ENCODE assay signal across 3 worm cellular contexts in the genomic region with DNA sequence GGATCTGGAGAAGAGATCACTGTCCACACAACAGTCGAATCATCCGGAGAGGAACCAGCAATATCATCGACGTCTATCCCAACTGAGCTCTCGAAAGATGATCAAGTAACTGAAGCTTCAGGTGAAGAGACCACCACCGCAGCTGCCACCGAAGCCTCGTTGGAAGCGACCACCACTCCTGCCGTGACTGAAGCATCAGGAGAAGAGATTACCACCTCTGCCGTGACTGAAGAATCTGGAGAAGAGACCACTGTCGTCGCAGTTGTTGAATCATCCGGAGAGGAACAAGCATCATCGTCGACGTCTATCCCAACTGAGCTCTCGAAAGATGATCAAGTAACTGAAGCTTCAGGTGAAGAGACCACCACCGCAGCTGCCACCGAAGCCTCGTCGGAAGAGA.
TF ChIP-seq lines count a peak whose summit lies in the region.

No protein-coding gene starts in this region.

TF ChIP-seq in whole organism, L4 larva, 104 proteins besides CTCF, POLR2A, EP300 and RAD21:
- TF ChIP-seq lim-7 (GFP tag; IDR thresholded peaks at IDR 0.05; lab: Robert Waterston, UW) = peak; percentile 38
- peak; percentile 39; the same call in 1 of the 2 replicates for TF ChIP-seq T26A8.4 (GFP tag; IDR thresholded peaks at IDR 0.05; lab: Robert Waterston, UW)
- peak; percentile 80 for TF ChIP-seq set-16 (GFP tag; IDR thresholded peaks at IDR 0.05; lab: Robert Waterston, UW)
- peak; percentile 38; the same call in 1 of the 2 replicates for TF ChIP-seq mxl-2 (GFP tag; conservative IDR thresholded peaks at IDR 0.05; lab: Robert Waterston, UW)
- 0 out of 2 replicates have a peak, but pooled peaks have one; percentile 19 for TF ChIP-seq dmd-9 (GFP tag; IDR thresholded peaks at IDR 0.05; lab: Robert Waterston, UW)
- TF ChIP-seq hmg-1.1 (GFP tag; IDR thresholded peaks at IDR 0.05; lab: Robert Waterston, UW) = peak; percentile 33; the same call in 1 of the 2 replicates
- TF ChIP-seq egl-43 (GFP tag; IDR thresholded peaks at IDR 0.05; lab: Robert Waterston, UW) = peak; percentile 52; the same call in 1 of the 2 replicates

TF ChIP-seq in whole organism, midembryonic, 9 proteins besides CTCF, POLR2A, EP300 and RAD21:
- TF ChIP-seq tab-1 (GFP tag; IDR thresholded peaks at IDR 0.05; lab: Robert Waterston, UW) = 0 out of 2 replicates have a peak, but pooled peaks have one; percentile 30
TF ChIP-seq in whole organism, midembryonic: peak in this region for 1; not testable (repeated sequence) for 8.

TF ChIP-seq in whole organism, young adult, 124 proteins besides CTCF, POLR2A, EP300 and RAD21:
- TF ChIP-seq aptf-2 (GFP tag; conservative IDR thresholded peaks at IDR 0.05; lab: Robert Waterston, UW) (peak; percentile 46; the same call in 1 of the 2 replicates), ceh-58 (GFP tag; IDR thresholded peaks at IDR 0.05; lab: Robert Waterston, UW) (0 out of 2 replicates have a peak, but pooled peaks have one; percentile 87), egrh-3 (GFP tag; IDR thresholded peaks at IDR 0.05; lab: Robert Waterston, UW) (peak; percentile 71; the same call in 1 of the 2 replicates), F39B2.1 (GFP tag; IDR thresholded peaks at IDR 0.05; lab: Robert Waterston, UW) (0 out of 2 replicates have a peak, but pooled peaks have one; percentile 41)
TF ChIP-seq in whole organism, young adult: peak in this region for 4; not testable (repeated sequence) for 120.
